Fruit fly (Drosophila melanogaster) whole organism, embryonic: ENCODE results near the gene Arfip.

Experiments
- Bdp1 ChIP-seq: fragments of 200-800 bp; sonication (Bioruptor generic); optimal IDR thresholded peaks from 3 replicates; lab custom pipeline; 2016; ENCODE audit warnings: missing biosample characterization, missing genetic modification characterization
- CG10462 ChIP-seq: fragments of 200-800 bp; sonication (Bioruptor generic); optimal IDR thresholded peaks from 2 replicates; lab custom pipeline; 2016; ENCODE audit warnings: missing biosample characterization, missing genetic modification characterization
- CG10979 ChIP-seq: fragments of 200-800 bp; sonication (Bioruptor generic); optimal IDR thresholded peaks from 2 replicates; lab custom pipeline; 2018; ENCODE audit warnings: missing biosample characterization, mild to moderate bottlenecking, missing genetic modification characterization, moderate library complexity
- CG12104 ChIP-seq: fragments of 200-800 bp; sonication (Bioruptor generic); optimal IDR thresholded peaks from 3 replicates; lab custom pipeline; 2016; ENCODE audit warnings: missing biosample characterization, missing genetic modification characterization
- CG12744 ChIP-seq: fragments of 200-800 bp; sonication (Bioruptor generic); optimal IDR thresholded peaks from 2 replicates; lab custom pipeline; 2016; ENCODE audit warnings: missing biosample characterization, missing genetic modification characterization
- CG14441 ChIP-seq: fragments of 200-800 bp; sonication (Bioruptor generic); IDR thresholded peaks from 2 replicates; pipeline ENCODE4 v1.3.6; 2022; ENCODE audit warnings: missing biosample characterization, missing genetic modification characterization
- CG15073 ChIP-seq: fragments of 200-800 bp; sonication (Bioruptor generic); optimal IDR thresholded peaks from 2 replicates; lab custom pipeline; 2016; ENCODE audit warnings: missing biosample characterization, missing genetic modification characterization
- CG17385 ChIP-seq: fragments of 200-800 bp; sonication (Bioruptor generic); optimal IDR thresholded peaks from 3 replicates; lab custom pipeline; 2018; ENCODE audit warnings: missing biosample characterization, mild to moderate bottlenecking, missing genetic modification characterization
- CG18011 ChIP-seq: fragments of 200-800 bp; sonication (Bioruptor generic); optimal IDR thresholded peaks from 2 replicates; lab custom pipeline; 2017; ENCODE audit warnings: missing biosample characterization, missing genetic modification characterization, mild to moderate bottlenecking, moderate library complexity, missing genotype
- CG2202 ChIP-seq: fragments of 200-800 bp; sonication (Bioruptor generic); optimal IDR thresholded peaks from 2 replicates; lab custom pipeline; 2018; ENCODE audit warnings: missing biosample characterization, mild to moderate bottlenecking, missing genetic modification characterization
- CG31441 ChIP-seq: fragments of 200-800 bp; sonication (Bioruptor generic); IDR thresholded peaks from 2 replicates; pipeline ENCODE4 v1.3.6; 2022; ENCODE audit warnings: missing biosample characterization, missing genetic modification characterization
- CG3281 ChIP-seq: fragments of 200-800 bp; sonication (Bioruptor generic); optimal IDR thresholded peaks from 3 replicates; lab custom pipeline; 2017; ENCODE audit warnings: missing biosample characterization, mild to moderate bottlenecking, missing genetic modification characterization
- CG4820 ChIP-seq: fragments of 200-800 bp; sonication (Bioruptor generic); optimal IDR thresholded peaks from 3 replicates; lab custom pipeline; 2016; ENCODE audit warnings: missing biosample characterization, missing genetic modification characterization
- CG4854 ChIP-seq: fragments of 200-800 bp; sonication (Bioruptor generic); optimal IDR thresholded peaks from 2 replicates; lab custom pipeline; 2016; ENCODE audit warnings: missing biosample characterization, missing genetic modification characterization, inconsistent platforms
- CG6765 ChIP-seq: fragments of 200-800 bp; sonication (Bioruptor generic); optimal IDR thresholded peaks from 3 replicates; lab custom pipeline; 2017; ENCODE audit warnings: missing biosample characterization, mild to moderate bottlenecking, missing genetic modification characterization
- CG6813 ChIP-seq: fragments of 200-800 bp; sonication (Bioruptor generic); optimal IDR thresholded peaks from 2 replicates; lab custom pipeline; 2017; ENCODE audit warnings: missing biosample characterization, missing genetic modification characterization, mild to moderate bottlenecking, moderate library complexity, missing genetic modification reagents
- CG9609 ChIP-seq: fragments of 200-800 bp; sonication (Bioruptor generic); optimal IDR thresholded peaks from 3 replicates; lab custom pipeline; 2016; ENCODE audit warnings: missing biosample characterization, missing genetic modification characterization
- Dip3 ChIP-seq: fragments of 200-800 bp; sonication (Bioruptor generic); optimal IDR thresholded peaks from 3 replicates; lab custom pipeline; 2016; ENCODE audit warnings: missing biosample characterization, missing genetic modification characterization
- Elba2 ChIP-seq: fragments of 200-800 bp; sonication (Bioruptor generic); optimal IDR thresholded peaks from 3 replicates; lab custom pipeline; 2016; ENCODE audit warnings: missing biosample characterization, missing genetic modification characterization
- HmgD ChIP-seq: fragments of 200-800 bp; sonication (Bioruptor generic); optimal IDR thresholded peaks from 3 replicates; lab custom pipeline; 2016; ENCODE audit warnings: missing biosample characterization, missing genetic modification characterization
- Hmx ChIP-seq: fragments of 200-800 bp; sonication (Bioruptor generic); optimal IDR thresholded peaks from 2 replicates; lab custom pipeline; 2016; ENCODE audit warnings: missing biosample characterization, missing genetic modification characterization
- MESR4 ChIP-seq: fragments of 200-800 bp; sonication (Bioruptor generic); optimal IDR thresholded peaks from 2 replicates; lab custom pipeline; 2018; ENCODE audit warnings: missing biosample characterization, mild to moderate bottlenecking, missing genetic modification characterization, moderate library complexity
- MTF-1 ChIP-seq: fragments of 200-800 bp; sonication (Bioruptor generic); optimal IDR thresholded peaks from 2 replicates; lab custom pipeline; 2018; ENCODE audit warnings: missing biosample characterization, mild to moderate bottlenecking, missing genetic modification characterization, borderline replicate concordance
- NK7.1 ChIP-seq: fragments of 200-800 bp; sonication (Bioruptor generic); optimal IDR thresholded peaks from 3 replicates; lab custom pipeline; 2016; ENCODE audit warnings: missing biosample characterization, missing genetic modification characterization
- Oli ChIP-seq: fragments of 200-800 bp; sonication (Bioruptor generic); optimal IDR thresholded peaks from 2 replicates; lab custom pipeline; 2018; ENCODE audit warnings: missing biosample characterization, mild to moderate bottlenecking, missing genetic modification characterization, moderate library complexity
- Poxn ChIP-seq: fragments of 200-800 bp; sonication (Bioruptor generic); IDR thresholded peaks from 2 replicates; pipeline ENCODE4 v1.3.6; 2022; ENCODE audit warnings: missing biosample characterization, missing genetic modification characterization
- Scr ChIP-seq: fragments of 200-800 bp; sonication (Bioruptor generic); IDR thresholded peaks from 2 replicates; pipeline ENCODE4 v1.3.6; 2022; ENCODE audit warnings: missing biosample characterization, missing genetic modification characterization; ENCODE audit not compliant: partially characterized antibody
- Sry-β ChIP-seq: fragments of 200-800 bp; sonication (Bioruptor generic); optimal IDR thresholded peaks from 2 replicates; lab custom pipeline; 2018; ENCODE audit warnings: missing biosample characterization, mild to moderate bottlenecking, missing genetic modification characterization, moderate library complexity
- Vsx1 ChIP-seq: fragments of 200-800 bp; sonication (Bioruptor generic); optimal IDR thresholded peaks from 2 replicates; lab custom pipeline; 2017; ENCODE audit warnings: missing biosample characterization, mild to moderate bottlenecking, missing genetic modification characterization, missing genetic modification reagents
- al ChIP-seq: fragments of 200-800 bp; sonication (Bioruptor generic); IDR thresholded peaks from 2 replicates; pipeline ENCODE4 v1.3.6; 2022; ENCODE audit warnings: missing biosample characterization, missing genetic modification characterization
- bab2 ChIP-seq: fragments of 200-800 bp; sonication (Bioruptor generic); optimal IDR thresholded peaks from 2 replicates; lab custom pipeline; 2016; ENCODE audit warnings: missing biosample characterization, missing genetic modification characterization
- dmrt11E ChIP-seq: fragments of 200-800 bp; sonication (Bioruptor generic); optimal IDR thresholded peaks from 3 replicates; lab custom pipeline; 2018; ENCODE audit warnings: missing biosample characterization, mild to moderate bottlenecking, missing genetic modification characterization, moderate library complexity
- dysf ChIP-seq: fragments of 200-800 bp; sonication (Bioruptor generic); IDR thresholded peaks from 3 replicates; pipeline ENCODE4 v1.3.6; 2022; ENCODE audit warnings: missing biosample characterization, missing genetic modification characterization
- exex ChIP-seq: fragments of 200-800 bp; sonication (Bioruptor generic); optimal IDR thresholded peaks from 4 replicates; lab custom pipeline; 2018; ENCODE audit warnings: missing biosample characterization, mild to moderate bottlenecking, missing genetic modification characterization, moderate library complexity
- gsb-n ChIP-seq: fragments of 200-800 bp; sonication (Bioruptor generic); optimal IDR thresholded peaks from 3 replicates; lab custom pipeline; 2018; ENCODE audit warnings: missing biosample characterization, mild to moderate bottlenecking, missing genetic modification characterization
- mld ChIP-seq: fragments of 200-800 bp; sonication (Bioruptor generic); IDR thresholded peaks from 3 replicates; pipeline ENCODE4 v1.3.6; 2022; ENCODE audit warnings: missing biosample characterization, missing genetic modification characterization; ENCODE audit not compliant: partially characterized antibody
- nerfin-1 ChIP-seq: fragments of 200-800 bp; sonication (Bioruptor generic); optimal IDR thresholded peaks from 3 replicates; lab custom pipeline; 2019; ENCODE audit warnings: missing biosample characterization, mild to moderate bottlenecking, missing genetic modification characterization, moderate library complexity
- nom ChIP-seq: fragments of 200-800 bp; sonication (Bioruptor generic); optimal IDR thresholded peaks from 2 replicates; lab custom pipeline; 2017; ENCODE audit warnings: missing biosample characterization, missing genetic modification characterization, mild to moderate bottlenecking, moderate library complexity, missing genetic modification reagents
- onecut ChIP-seq: fragments of 200-800 bp; sonication (Bioruptor generic); IDR thresholded peaks from 2 replicates; pipeline ENCODE4 v1.3.6; 2022; ENCODE audit warnings: missing biosample characterization, missing genetic modification characterization
- pb ChIP-seq: fragments of 200-800 bp; sonication (Bioruptor generic); optimal IDR thresholded peaks from 3 replicates; lab custom pipeline; 2016; ENCODE audit warnings: missing biosample characterization, missing genetic modification characterization
- pita ChIP-seq: fragments of 200-800 bp; sonication (Bioruptor generic); optimal IDR thresholded peaks from 2 replicates; lab custom pipeline; 2017; ENCODE audit warnings: missing biosample characterization, mild to moderate bottlenecking, missing genetic modification characterization
- pum ChIP-seq: fragments of 200-800 bp; sonication (Bioruptor generic); optimal IDR thresholded peaks from 2 replicates; lab custom pipeline; 2016; ENCODE audit warnings: missing biosample characterization, missing genetic modification characterization
- ranshi ChIP-seq: fragments of 200-800 bp; sonication (Bioruptor generic); IDR thresholded peaks from 2 replicates; pipeline ENCODE4 v1.3.6; 2022; ENCODE audit warnings: missing biosample characterization, missing genetic modification characterization
- row ChIP-seq: fragments of 200-800 bp; sonication (Bioruptor generic); IDR thresholded peaks from 3 replicates; pipeline ENCODE4 v1.3.6; 2022; ENCODE audit warnings: missing biosample characterization, missing genetic modification characterization
- sd ChIP-seq: fragments of 200-800 bp; sonication (Bioruptor generic); optimal IDR thresholded peaks from 3 replicates; lab custom pipeline; 2018; ENCODE audit warnings: missing biosample characterization, mild to moderate bottlenecking, missing genetic modification characterization, moderate library complexity
- sisA ChIP-seq: fragments of 200-800 bp; sonication (Bioruptor generic); IDR thresholded peaks from 2 replicates; pipeline ENCODE4 v1.3.6; 2022; ENCODE audit warnings: missing biosample characterization, missing genetic modification characterization
- tgo ChIP-seq: fragments of 200-800 bp; sonication (Bioruptor generic); IDR thresholded peaks from 3 replicates; pipeline ENCODE4 v1.3.6; 2022; ENCODE audit warnings: missing biosample characterization, missing genetic modification characterization
- usp ChIP-seq: fragments of >200 bp; optimal IDR thresholded peaks from 2 replicates; lab custom pipeline; 2017; ENCODE audit warnings: missing biosample characterization, missing genetic modification characterization
- z ChIP-seq: fragments of 200-800 bp; sonication (Bioruptor generic); IDR thresholded peaks from 3 replicates; pipeline ENCODE4 v1.3.6; 2022; ENCODE audit warnings: missing biosample characterization, missing genetic modification characterization
- zfh2 ChIP-seq: fragments of 200-800 bp; sonication (Bioruptor generic); optimal IDR thresholded peaks from 2 replicates; lab custom pipeline; 2016; ENCODE audit warnings: missing biosample characterization, missing genetic modification characterization

The Arfip gene

DNA sequence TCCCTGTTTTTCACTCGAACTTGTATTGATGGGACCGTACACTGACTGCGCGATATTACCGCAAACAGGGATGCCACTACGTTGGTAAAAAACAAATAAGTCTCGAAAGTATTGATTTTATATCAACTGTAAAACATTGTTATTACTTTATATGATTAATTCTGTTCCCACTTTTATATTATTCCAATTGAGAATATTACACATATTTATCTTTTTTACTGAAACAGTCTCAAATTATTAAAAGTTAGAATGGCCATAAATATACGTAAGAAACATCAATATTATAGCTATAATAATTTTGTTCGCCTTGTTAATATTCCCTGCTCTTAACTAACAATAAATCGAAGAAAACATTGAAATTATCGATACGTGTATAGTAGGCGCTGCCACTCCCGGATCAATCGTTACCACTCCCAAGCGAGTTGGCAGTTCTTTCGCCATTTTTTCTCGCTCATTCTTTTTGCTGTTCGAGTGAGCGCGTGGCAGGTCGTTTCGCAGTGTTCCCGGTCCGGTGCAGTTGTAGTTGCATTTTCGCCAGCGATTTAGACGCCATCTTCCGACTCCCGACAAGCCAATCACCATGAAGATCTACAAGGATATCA lies 24.9 kb downstream of the Arfip start, which contains the start of the genes SdhC and Tctp:
Gene SdhC, minus strand, starts transcription at position 49 of the 602 bp plus-strand sequence.
Gene Tctp, plus strand, starts transcription at position 447 of the 602 bp plus-strand sequence.
- peak; percentile 45 for TF ChIP-seq gsb-n (tag; lab: Kevin White, UChicago)
- peak; percentile 23 for TF ChIP-seq CG10979 (tag; lab: Kevin White, UChicago)
- peak; percentile 94 for TF ChIP-seq MESR4 (GFP tag; lab: Kevin White, UChicago)
- peak; percentile 23 for TF ChIP-seq exex (tag; lab: Kevin White, UChicago)
- TF ChIP-seq bab2, result peak; percentile 18
- no peak for TF ChIP-seq dysf (GFP tag; lab: Robert Waterston, UW)
- no peak for TF ChIP-seq NK7.1 (GFP tag; lab: Kevin White, UChicago)
- TF ChIP-seq CG31441, result peak; percentile 59; the same call in 1 of the 2 replicates
- 0 out of 2 replicates have a peak, but pooled peaks have one; percentile 23 for TF ChIP-seq ranshi (GFP tag; lab: Robert Waterston, UW)
- TF ChIP-seq Scr (GFP tag; lab: Robert Waterston, UW), result peak; percentile 64
- no peak for TF ChIP-seq Sry-β (GFP tag; lab: Kevin White, UChicago)
- TF ChIP-seq CG12104 (GFP tag; lab: Kevin White, UChicago), result peak; percentile 40
- peak; percentile 39 for TF ChIP-seq CG10462 (GFP tag; lab: Kevin White, UChicago)
- TF ChIP-seq Dip3 (GFP tag; lab: Kevin White, UChicago), result peak; percentile 7
- TF ChIP-seq Hmx (GFP tag; lab: Kevin White, UChicago), result peak; percentile 17
- TF ChIP-seq zfh2, result peak; percentile 14
- peak; percentile 24 for TF ChIP-seq Vsx1 (GFP tag; lab: Kevin White, UChicago)
- TF ChIP-seq CG4854, result no peak
- no peak for TF ChIP-seq CG6813
- TF ChIP-seq al, result no peak
- peak; percentile 9 for TF ChIP-seq nerfin-1 (tag; lab: Kevin White, UChicago)
- no peak for TF ChIP-seq Poxn
- no peak for TF ChIP-seq pita
- no peak for TF ChIP-seq CG12744 (GFP tag; lab: Kevin White, UChicago)
- peak; percentile 19 for TF ChIP-seq Elba2 (GFP tag; lab: Kevin White, UChicago)
- TF ChIP-seq CG4820 (GFP tag; lab: Kevin White, UChicago), result peak; percentile 72
- peak; percentile 34 for TF ChIP-seq HmgD (GFP tag; lab: Kevin White, UChicago)
- TF ChIP-seq sisA (GFP tag; lab: Robert Waterston, UW), result no peak
- no peak for TF ChIP-seq CG14441 (GFP tag; lab: Robert Waterston, UW)
- no peak for TF ChIP-seq tgo (GFP tag; lab: Robert Waterston, UW)
- peak; percentile 34 for TF ChIP-seq CG17385 (GFP tag; lab: Kevin White, UChicago)
- TF ChIP-seq CG15073, result no peak
- no peak for TF ChIP-seq Oli (tag; lab: Kevin White, UChicago)
- TF ChIP-seq z (GFP tag; lab: Robert Waterston, UW), result no peak
- peak; percentile 14 for TF ChIP-seq CG2202 (tag; lab: Kevin White, UChicago)
- TF ChIP-seq CG6765 (GFP tag; lab: Kevin White, UChicago), result peak; percentile 40
- no peak for TF ChIP-seq mld
- TF ChIP-seq dmrt11E (tag; lab: Kevin White, UChicago), result peak; percentile 47
- no peak for TF ChIP-seq MTF-1 (GFP tag; lab: Kevin White, UChicago)
- TF ChIP-seq usp (GFP tag; lab: Kevin White, UChicago), result no peak
- TF ChIP-seq sd (tag; lab: Kevin White, UChicago), result no peak
- TF ChIP-seq CG3281, result peak; percentile 5
- no peak for TF ChIP-seq CG18011 (GFP tag; lab: Kevin White, UChicago)
- TF ChIP-seq row, result peak; percentile 72
- TF ChIP-seq nom (GFP tag; lab: Kevin White, UChicago), result peak; percentile 73
- peak; percentile 18 for TF ChIP-seq pb (GFP tag; lab: Kevin White, UChicago)
- TF ChIP-seq pum (GFP tag; lab: Kevin White, UChicago), result no peak
- no peak for TF ChIP-seq CG9609 (GFP tag; lab: Kevin White, UChicago)
- peak; percentile 70 for TF ChIP-seq onecut (GFP tag; lab: Robert Waterston, UW)
- no peak for TF ChIP-seq Bdp1 (GFP tag; lab: Kevin White, UChicago)
